Worm (Caenorhabditis elegans) whole organism, early embryonic: ENCODE measurements around the gene Y57G11C.36.

Source experiments
- scrt-1 ChIP-seq: fragments of 200-800 bp; sonication (Bioruptor generic); IDR thresholded peaks from 2 replicates; pipeline ENCODE4 v1.3.6; 2022; ENCODE audit warnings: missing genetic modification characterization, missing compliant biosample characterization
- sea-1 ChIP-seq: fragments of 200-800 bp; sonication (Bioruptor generic); conservative IDR thresholded peaks from 2 replicates; pipeline ENCODE4 v1.3.6; 2022; ENCODE audit warnings: missing genetic modification characterization, missing compliant biosample characterization

- no peak for TF ChIP-seq scrt-1 (GFP tag; lab: Robert Waterston, UW)
- no peak for TF ChIP-seq sea-1 (GFP tag; lab: Robert Waterston, UW)
Observed at ce11 chrIV:14800931-14801330, 27.4 kb upstream of the Y57G11C.36 start.
